Worm (Caenorhabditis elegans) whole organism, young adult: ENCODE data around the gene K02E11.3.

Experiments
- madf-10 ChIP-seq: sonication (generic microtip); optimal IDR thresholded peaks from 2 replicates; lab custom pipeline; 2016; ENCODE audit warnings: mild to moderate bottlenecking, missing genetic modification characterization, missing compliant biosample characterization
- sea-2 ChIP-seq: fragments of 200-800 bp; sonication (Bioruptor generic); IDR thresholded peaks from 2 replicates; pipeline ENCODE4 v1.3.6; 2022; ENCODE audit warnings: missing genetic modification characterization, missing compliant biosample characterization

DNA sequence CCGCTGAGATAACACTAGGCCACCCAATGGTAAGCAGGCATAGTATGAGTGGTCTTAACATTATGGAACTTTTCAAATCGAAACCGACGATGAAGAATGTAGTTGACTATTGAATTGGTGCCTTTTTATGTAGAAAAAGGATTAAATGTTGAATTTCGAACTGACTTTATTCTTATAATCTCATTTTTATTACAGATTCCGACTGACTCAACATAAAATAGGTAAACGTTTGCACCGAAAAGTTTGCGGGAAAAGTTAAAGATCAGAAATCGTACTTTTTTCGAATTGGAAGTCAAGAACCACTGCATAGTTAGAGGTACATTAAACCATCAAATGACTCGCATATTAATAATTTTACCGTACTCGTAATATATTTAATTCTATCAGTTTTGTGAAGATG, 7.6 kb upstream of the K02E11.3 start, which contains the start of gene K02E11.7:
- no peak for TF ChIP-seq madf-10 (tag; lab: Kevin White, UChicago)
- TF ChIP-seq sea-2 (GFP tag; lab: Robert Waterston, UW): no peak
